Worm (Caenorhabditis elegans): ENCODE results near the gene T24H10.5.

T24H10.5 gene

ce11 chrII:9135878-9136277 is 35.0 kb downstream of the T24H10.5 start, which contains the start of gene nlp-78:
Gene nlp-78, plus strand, starts transcription at chrII:9136178.
- TF ChIP-seq hnd-1 (tag; optimal IDR thresholded peaks at IDR 0.05), result no peak
- no peak for TF ChIP-seq ama-1 (optimal IDR thresholded peaks at IDR 0.05)
- no peak for TF ChIP-seq pes-1 (GFP tag; IDR thresholded peaks at IDR 0.05)
- TF ChIP-seq ceh-36 (tag; optimal IDR thresholded peaks at IDR 0.05), result no peak
- no peak for TF ChIP-seq ets-7 (tag; optimal IDR thresholded peaks at IDR 0.05)
- no peak for TF ChIP-seq flt-1 (GFP tag; IDR thresholded peaks at IDR 0.05)
- no peak for TF ChIP-seq scrt-1 (GFP tag; IDR thresholded peaks at IDR 0.05)
- no peak for TF ChIP-seq B0310.2 (tag; optimal IDR thresholded peaks at IDR 0.05)
- no peak for TF ChIP-seq hmbx-1 (tag; optimal IDR thresholded peaks at IDR 0.05)
- no peak for TF ChIP-seq hmg-4 (GFP tag; optimal IDR thresholded peaks at IDR 0.05)
- TF ChIP-seq sea-1 (GFP tag; conservative IDR thresholded peaks at IDR 0.05), result no peak

ce11 chrII:9137803-9138202 is 36.9 kb downstream of the T24H10.5 start, which contains the start of gene C16D2.3:
Gene C16D2.3, plus strand, starts transcription at chrII:9138103.
- TF ChIP-seq scrt-1 (GFP tag; IDR thresholded peaks at IDR 0.05), result no peak

ce11 chrII:9139172-9139700 is 38.3 kb downstream of the T24H10.5 start, which contains the start of gene Y9C2UA.1:
Gene Y9C2UA.1, plus strand, starts transcription at chrII:9139650.
- TF ChIP-seq tra-4 (tag; optimal IDR thresholded peaks at IDR 0.05) (no peak), hmg-4 (GFP tag; optimal IDR thresholded peaks at IDR 0.05) (no peak), B0310.2 (tag; optimal IDR thresholded peaks at IDR 0.05) (no peak), scrt-1 (GFP tag; IDR thresholded peaks at IDR 0.05) (no peak), tbx-11 (GFP tag; IDR thresholded peaks at IDR 0.05) (no peak), pes-1 (GFP tag; IDR thresholded peaks at IDR 0.05) (no peak), ama-1 (optimal IDR thresholded peaks at IDR 0.05) (no peak), flt-1 (GFP tag; IDR thresholded peaks at IDR 0.05) (no peak), tbx-37 (GFP tag; conservative IDR thresholded peaks at IDR 0.05) (no peak), sea-1 (GFP tag; conservative IDR thresholded peaks at IDR 0.05) (no peak), ceh-13 (GFP tag; optimal IDR thresholded peaks at IDR 0.05) (no peak), hmbx-1 (tag; optimal IDR thresholded peaks at IDR 0.05) (no peak)

ce11 chrII:9141110-9141509 is 40.2 kb downstream of the T24H10.5 start:
- no peak for TF ChIP-seq hnd-1 (tag; optimal IDR thresholded peaks at IDR 0.05)
- no peak for TF ChIP-seq B0310.2 (tag; optimal IDR thresholded peaks at IDR 0.05)
- no peak for TF ChIP-seq tbx-37 (GFP tag; conservative IDR thresholded peaks at IDR 0.05)
- TF ChIP-seq aly-1 (tag; optimal IDR thresholded peaks at IDR 0.05), result no peak
- TF ChIP-seq tra-4 (tag; optimal IDR thresholded peaks at IDR 0.05), result no peak
- TF ChIP-seq ets-7 (tag; optimal IDR thresholded peaks at IDR 0.05), result no peak

- TF ChIP-seq ceh-36 (tag; optimal IDR thresholded peaks at IDR 0.05), result no peak
- no peak for TF ChIP-seq ama-1 (optimal IDR thresholded peaks at IDR 0.05)
- no peak for TF ChIP-seq pes-1 (GFP tag; IDR thresholded peaks at IDR 0.05)
- no peak for TF ChIP-seq tbx-11 (GFP tag; IDR thresholded peaks at IDR 0.05)
- no peak for TF ChIP-seq B0310.2 (tag; optimal IDR thresholded peaks at IDR 0.05)
- no peak for TF ChIP-seq tra-4 (tag; optimal IDR thresholded peaks at IDR 0.05)
- no peak for TF ChIP-seq flt-1 (GFP tag; IDR thresholded peaks at IDR 0.05)
- TF ChIP-seq tbx-37 (GFP tag; conservative IDR thresholded peaks at IDR 0.05), result no peak
- no peak for TF ChIP-seq sea-1 (GFP tag; conservative IDR thresholded peaks at IDR 0.05)
- no peak for TF ChIP-seq scrt-1 (GFP tag; IDR thresholded peaks at IDR 0.05)
Observed at ce11 chrII:9143795-9144194, 42.9 kb downstream of the T24H10.5 start.

- TF ChIP-seq hnd-1 (tag; optimal IDR thresholded peaks at IDR 0.05) (no peak), tbx-11 (GFP tag; IDR thresholded peaks at IDR 0.05) (no peak), ets-7 (tag; optimal IDR thresholded peaks at IDR 0.05) (no peak), F13C5.2 (tag; optimal IDR thresholded peaks at IDR 0.05) (no peak), tbx-37 (GFP tag; conservative IDR thresholded peaks at IDR 0.05) (no peak), flt-1 (GFP tag; IDR thresholded peaks at IDR 0.05) (no peak), ceh-36 (tag; optimal IDR thresholded peaks at IDR 0.05) (no peak), pes-1 (GFP tag; IDR thresholded peaks at IDR 0.05) (no peak), aly-1 (tag; optimal IDR thresholded peaks at IDR 0.05) (no peak), hmbx-1 (tag; optimal IDR thresholded peaks at IDR 0.05) (no peak), ama-1 (optimal IDR thresholded peaks at IDR 0.05) (no peak), scrt-1 (GFP tag; IDR thresholded peaks at IDR 0.05) (no peak), tra-4 (tag; optimal IDR thresholded peaks at IDR 0.05) (no peak), sea-1 (GFP tag; conservative IDR thresholded peaks at IDR 0.05) (no peak), ceh-13 (GFP tag; optimal IDR thresholded peaks at IDR 0.05) (no peak), hmg-4 (GFP tag; optimal IDR thresholded peaks at IDR 0.05) (no peak), B0310.2 (tag; optimal IDR thresholded peaks at IDR 0.05) (no peak)
Observed at ce11 chrII:9144366-9144765, 43.5 kb downstream of the T24H10.5 start.

ce11 chrII:9145961-9146360 is 45.1 kb downstream of the T24H10.5 start, which contains the start of gene W07A12.4:
Gene W07A12.4, plus strand, starts transcription at chrII:9146261.
- TF ChIP-seq pes-1 (GFP tag; IDR thresholded peaks at IDR 0.05) (no peak), sea-1 (GFP tag; conservative IDR thresholded peaks at IDR 0.05) (no peak), flt-1 (GFP tag; IDR thresholded peaks at IDR 0.05) (no peak), B0310.2 (tag; optimal IDR thresholded peaks at IDR 0.05) (no peak), hmg-4 (GFP tag; optimal IDR thresholded peaks at IDR 0.05) (no peak), scrt-1 (GFP tag; IDR thresholded peaks at IDR 0.05) (no peak), ceh-13 (GFP tag; optimal IDR thresholded peaks at IDR 0.05) (no peak), tbx-11 (GFP tag; IDR thresholded peaks at IDR 0.05) (no peak), ceh-36 (tag; optimal IDR thresholded peaks at IDR 0.05) (no peak), tbx-37 (GFP tag; conservative IDR thresholded peaks at IDR 0.05) (no peak), tra-4 (tag; optimal IDR thresholded peaks at IDR 0.05) (no peak), hmbx-1 (tag; optimal IDR thresholded peaks at IDR 0.05) (no peak), F13C5.2 (tag; optimal IDR thresholded peaks at IDR 0.05) (no peak), aly-1 (tag; optimal IDR thresholded peaks at IDR 0.05) (no peak)

- TF ChIP-seq hmbx-1 (tag; optimal IDR thresholded peaks at IDR 0.05) (no peak), flt-1 (GFP tag; IDR thresholded peaks at IDR 0.05) (no peak), tbx-37 (GFP tag; conservative IDR thresholded peaks at IDR 0.05) (no peak), aly-1 (tag; optimal IDR thresholded peaks at IDR 0.05) (no peak), ama-1 (optimal IDR thresholded peaks at IDR 0.05) (no peak), hmg-4 (GFP tag; optimal IDR thresholded peaks at IDR 0.05) (no peak), sea-1 (GFP tag; conservative IDR thresholded peaks at IDR 0.05) (no peak), ceh-36 (tag; optimal IDR thresholded peaks at IDR 0.05) (no peak), ets-7 (tag; optimal IDR thresholded peaks at IDR 0.05) (no peak), ceh-13 (GFP tag; optimal IDR thresholded peaks at IDR 0.05) (no peak), tbx-11 (GFP tag; IDR thresholded peaks at IDR 0.05) (no peak), scrt-1 (GFP tag; IDR thresholded peaks at IDR 0.05) (no peak), F13C5.2 (tag; optimal IDR thresholded peaks at IDR 0.05) (no peak), B0310.2 (tag; optimal IDR thresholded peaks at IDR 0.05) (no peak), tra-4 (tag; optimal IDR thresholded peaks at IDR 0.05) (no peak), pes-1 (GFP tag; IDR thresholded peaks at IDR 0.05) (no peak), hnd-1 (tag; optimal IDR thresholded peaks at IDR 0.05) (no peak)
Observed at ce11 chrII:9148079-9148478, 47.2 kb downstream of the T24H10.5 start.

Measured in whole organism, early embryonic.